Worm (Caenorhabditis elegans): ENCODE results near the gene ugt-14.

- no peak for TF ChIP-seq ceh-13 (GFP tag; optimal IDR thresholded peaks at IDR 0.05)
- no peak for TF ChIP-seq B0310.2 (tag; optimal IDR thresholded peaks at IDR 0.05)
- TF ChIP-seq sea-1 (GFP tag; conservative IDR thresholded peaks at IDR 0.05), result no peak
- TF ChIP-seq ceh-36 (tag; optimal IDR thresholded peaks at IDR 0.05), result no peak
- TF ChIP-seq ama-1 (optimal IDR thresholded peaks at IDR 0.05), result no peak
- no peak for TF ChIP-seq tra-4 (tag; optimal IDR thresholded peaks at IDR 0.05)
- no peak for TF ChIP-seq tbx-11 (GFP tag; IDR thresholded peaks at IDR 0.05)
Measured at ce11 chrV:4857561-4857960, 48.5 kb upstream of the ugt-14 start.
